Worm (Caenorhabditis elegans) whole organism, late embryonic: ENCODE measurements around the gene C46F11.6.

ENCODE experiments used
- C08G9.2 ChIP-seq: sonication (generic microtip); optimal IDR thresholded peaks from 2 replicates; lab custom pipeline; 2016; ENCODE audit warnings: mild to moderate bottlenecking, missing genetic modification characterization, moderate library complexity, missing compliant biosample characterization
- K02D7.2 ChIP-seq: sonication (generic microtip); optimal IDR thresholded peaks from 2 replicates; lab custom pipeline; 2017; ENCODE audit warnings: mild to moderate bottlenecking, missing genetic modification characterization, missing compliant biosample characterization
- T23F11.4 ChIP-seq: fragments of 200-800 bp; sonication (Bioruptor generic); optimal IDR thresholded peaks from 2 replicates; lab custom pipeline; 2018; ENCODE audit warnings: mild to moderate bottlenecking, missing genetic modification characterization, missing compliant biosample characterization
- Y22D7AL.16 ChIP-seq: sonication (generic microtip); optimal IDR thresholded peaks from 2 replicates; lab custom pipeline; 2016; ENCODE audit warnings: missing genetic modification characterization, missing compliant biosample characterization
- ahr-1 ChIP-seq: sonication (generic microtip); optimal IDR thresholded peaks from 2 replicates; lab custom pipeline; 2016; ENCODE audit warnings: missing genetic modification characterization, missing compliant biosample characterization
- ama-1 ChIP-seq: fragments of 150-350 bp; optimal IDR thresholded peaks from 2 replicates; lab custom pipeline; 2014
- ceh-18 ChIP-seq: sonication (generic microtip); optimal IDR thresholded peaks from 2 replicates; lab custom pipeline; 2016; ENCODE audit warnings: missing genetic modification characterization, missing compliant biosample characterization
- ceh-19 ChIP-seq: fragments of 200-800 bp; sonication (Bioruptor generic); optimal IDR thresholded peaks from 2 replicates; lab custom pipeline; 2018; ENCODE audit warnings: mild to moderate bottlenecking, missing genetic modification characterization, missing compliant biosample characterization
- ceh-2 ChIP-seq: sonication (generic microtip); optimal IDR thresholded peaks from 2 replicates; lab custom pipeline; 2016; ENCODE audit warnings: missing genotype, missing genetic modification characterization, missing compliant biosample characterization
- ceh-30 ChIP-seq: fragments of 150-350 bp; optimal IDR thresholded peaks from 2 replicates; lab custom pipeline; 2014; ENCODE audit warnings: missing biosample characterization, missing genetic modification characterization
- ceh-31 ChIP-seq: sonication (generic microtip); optimal IDR thresholded peaks from 2 replicates; lab custom pipeline; 2016; ENCODE audit warnings: missing genetic modification characterization, missing compliant biosample characterization
- ceh-48 ChIP-seq: sonication (generic microtip); optimal IDR thresholded peaks from 2 replicates; lab custom pipeline; 2016; ENCODE audit warnings: missing genetic modification characterization, inconsistent platforms, missing compliant biosample characterization
- ets-4 ChIP-seq: sonication (generic microtip); optimal IDR thresholded peaks from 2 replicates; lab custom pipeline; 2016; ENCODE audit warnings: missing genetic modification characterization, missing compliant biosample characterization
- hlh-30 ChIP-seq: sonication (generic microtip); optimal IDR thresholded peaks from 2 replicates; lab custom pipeline; 2017; ENCODE audit warnings: antibody characterized with exemption, missing genetic modification characterization, missing compliant biosample characterization; ENCODE audit not compliant: insufficient read depth
- nfya-1 ChIP-seq: sonication (generic microtip); optimal IDR thresholded peaks from 2 replicates; lab custom pipeline; 2017; ENCODE audit warnings: missing genetic modification characterization, mild to moderate bottlenecking, missing compliant biosample characterization, antibody characterized with exemption, moderate library complexity
- nhr-11 ChIP-seq: fragments of 150-350 bp; optimal IDR thresholded peaks from 2 replicates; lab custom pipeline; 2014; ENCODE audit warnings: missing biosample characterization, missing genetic modification characterization
- pax-1 ChIP-seq: fragments of 150-350 bp; optimal IDR thresholded peaks from 2 replicates; lab custom pipeline; 2014; ENCODE audit warnings: missing biosample characterization, missing genetic modification characterization
- pha-2 ChIP-seq: sonication (generic microtip); optimal IDR thresholded peaks from 2 replicates; lab custom pipeline; 2017; ENCODE audit warnings: mild to moderate bottlenecking, missing genetic modification characterization, missing compliant biosample characterization
- pros-1 ChIP-seq: fragments of 150-350 bp; optimal IDR thresholded peaks from 2 replicates; lab custom pipeline; 2014; ENCODE audit warnings: missing biosample characterization, missing genetic modification reagents, missing genetic modification characterization
- sox-2 ChIP-seq: fragments of 200-800 bp; sonication (Bioruptor generic); IDR thresholded peaks from 2 replicates; pipeline ENCODE4 v1.3.6; 2022; ENCODE audit warnings: missing genetic modification reagents, missing genetic modification characterization, missing compliant biosample characterization
- syd-9 ChIP-seq: sonication (generic microtip); optimal IDR thresholded peaks from 2 replicates; lab custom pipeline; 2016; ENCODE audit warnings: mild to moderate bottlenecking, missing genetic modification characterization, moderate library complexity, missing compliant biosample characterization
- tbx-2 ChIP-seq: sonication (generic microtip); optimal IDR thresholded peaks from 2 replicates; lab custom pipeline; 2016; ENCODE audit warnings: missing genetic modification characterization, missing compliant biosample characterization
- unc-42 ChIP-seq: sonication (generic microtip); optimal IDR thresholded peaks from 2 replicates; lab custom pipeline; 2016; ENCODE audit warnings: missing genotype, missing genetic modification characterization, missing compliant biosample characterization
- unc-86 ChIP-seq: sonication (generic microtip); optimal IDR thresholded peaks from 2 replicates; lab custom pipeline; 2016; ENCODE audit warnings: missing genetic modification characterization, missing compliant biosample characterization

The C46F11.6 gene

ce11 chrIII:3704967-3705366 is 34.7 kb upstream of the C46F11.6 start, which contains the start of gene wdr-5.1:
wdr-5.1 (plus strand) TSS chrIII:3705285.
- no peak for TF ChIP-seq ceh-18
- no peak for TF ChIP-seq unc-42

DNA sequence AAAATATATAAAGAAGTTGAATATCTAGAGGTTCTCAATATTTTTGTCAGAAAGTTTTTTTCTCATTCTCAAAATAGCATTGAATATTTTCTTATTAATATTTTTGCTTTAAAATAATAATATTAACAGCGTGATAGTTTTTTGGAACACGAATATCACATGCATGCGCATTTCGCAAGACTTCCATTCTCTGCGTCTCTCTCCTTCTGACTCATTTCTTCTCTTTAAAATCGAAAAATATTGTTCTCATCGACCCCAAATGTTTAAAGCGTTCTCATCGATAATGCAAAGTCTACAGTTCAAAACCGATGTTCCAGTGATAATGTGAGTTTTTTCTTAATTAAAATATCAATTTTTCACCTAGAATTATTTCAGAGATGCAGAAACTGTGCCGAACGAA is 33.2 kb upstream of the C46F11.6 start, which contains the start of gene C14B1.3:
Gene C14B1.3, plus strand, starts transcription at position 168 of the 400 bp plus-strand sequence.
- TF ChIP-seq hlh-30 (tag; lab: Kevin White, UChicago): peak; percentile 45
- TF ChIP-seq Y22D7AL.16 (tag; lab: Kevin White, UChicago): no peak
- TF ChIP-seq, all 69 proteins: peak for 1

DNA sequence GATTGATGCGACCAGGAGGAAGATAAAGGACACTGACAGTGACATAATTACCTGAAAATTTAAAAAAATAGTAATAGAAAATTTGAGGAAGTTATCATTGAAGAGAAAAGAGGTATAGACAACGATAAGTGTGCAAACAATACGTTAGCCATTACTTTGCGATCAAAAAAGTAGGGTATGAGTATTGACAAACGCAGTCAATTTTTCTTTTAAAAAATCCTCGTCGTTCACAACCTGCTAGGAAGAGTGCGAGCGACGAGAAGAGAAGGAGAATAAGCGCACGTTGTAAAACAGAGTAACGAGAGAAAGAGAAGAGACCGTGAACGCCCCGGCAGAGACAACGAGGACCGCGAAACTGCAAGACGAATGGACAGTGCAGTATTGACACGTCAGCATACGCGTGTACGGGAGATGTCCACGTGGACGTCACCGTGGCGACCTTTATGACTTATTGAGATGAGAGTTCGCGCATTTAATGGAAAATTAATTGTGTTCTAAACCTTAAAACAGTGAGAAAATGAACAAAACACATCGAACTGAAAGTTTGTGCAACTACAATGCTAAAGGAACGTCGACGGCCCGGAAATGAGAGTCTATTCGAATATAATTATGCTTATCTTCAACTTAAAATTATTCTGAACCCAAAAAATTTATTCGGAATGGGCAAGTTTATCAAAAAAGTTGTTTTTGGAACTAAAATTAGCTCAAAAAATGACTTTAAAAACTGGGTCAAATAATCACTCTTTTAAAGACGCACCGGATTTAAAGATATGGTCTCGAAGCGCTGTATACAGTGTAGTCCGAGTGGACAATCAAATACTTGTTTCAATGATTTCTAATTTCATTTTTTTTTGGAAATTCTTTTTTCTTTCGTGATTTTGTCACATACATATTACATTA is 31.4 kb upstream of the C46F11.6 start, which contains the start of the genes pdi-1 and C14B1.2:
Gene pdi-1, minus strand, starts transcription at position 51 of the 900 bp plus-strand sequence.
Gene C14B1.2, plus strand, starts transcription at position 850 of the 900 bp plus-strand sequence.
- TF ChIP-seq nfya-1: peak; percentile 56
- TF ChIP-seq pax-1: no peak
- peak; percentile 34 for TF ChIP-seq tbx-2 (tag; lab: Kevin White, UChicago)
- peak; percentile 47 for TF ChIP-seq ceh-31 (tag; lab: Kevin White, UChicago)

- TF ChIP-seq nfya-1: no peak
- no peak for TF ChIP-seq ceh-18
- TF ChIP-seq pros-1 (tag; lab: Kevin White, UChicago): no peak
- no peak for TF ChIP-seq ceh-48 (tag; lab: Kevin White, UChicago)
- no peak for TF ChIP-seq pha-2 (tag; lab: Kevin White, UChicago)
Observed at ce11 chrIII:3699275-3699674, 29.0 kb upstream of the C46F11.6 start, which contains the start of gene cyn-9. cyn-9 (minus strand) TSS chrIII:3699640.

DNA sequence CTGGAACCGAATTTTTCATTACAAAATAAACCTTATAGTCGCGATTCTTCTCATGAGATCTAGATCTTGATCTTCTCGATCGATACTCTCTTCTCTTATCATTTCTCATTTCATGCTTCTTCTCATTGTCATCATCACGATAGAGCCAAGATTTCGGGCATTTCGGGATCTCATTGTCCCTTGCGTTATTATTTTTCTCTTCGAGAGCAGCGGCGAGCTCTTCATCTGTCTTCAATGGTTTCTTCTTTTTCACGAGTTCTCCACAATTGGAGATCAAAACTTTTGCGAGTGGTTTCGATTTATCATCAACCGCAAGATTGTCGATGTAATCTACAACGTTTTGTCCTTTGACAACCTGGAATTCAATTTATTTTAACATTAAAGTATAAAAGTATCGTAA is 28.1 kb upstream of the C46F11.6 start:
- TF ChIP-seq ceh-31 (tag; lab: Kevin White, UChicago) (no peak), syd-9 (no peak), nhr-11 (tag; lab: Kevin White, UChicago) (no peak), ama-1 (lab: Kevin White, UChicago) (no peak), unc-86 (no peak), pros-1 (tag; lab: Kevin White, UChicago) (no peak), ceh-2 (tag; lab: Kevin White, UChicago) (no peak), tbx-2 (tag; lab: Kevin White, UChicago) (no peak), ahr-1 (tag; lab: Kevin White, UChicago) (no peak), T23F11.4 (GFP tag; lab: Kevin White, UChicago) (no peak), hlh-30 (tag; lab: Kevin White, UChicago) (no peak), ceh-30 (tag; lab: Kevin White, UChicago) (no peak)

- TF ChIP-seq ets-4 (tag; lab: Kevin White, UChicago): peak; percentile 5
- peak; percentile 22 for TF ChIP-seq ceh-2 (tag; lab: Kevin White, UChicago)
- 0 out of 2 replicates have a peak, but pooled peaks have one; percentile 19 for TF ChIP-seq sox-2 (GFP tag; lab: Robert Waterston, UW)
- TF ChIP-seq C08G9.2 (tag; lab: Kevin White, UChicago): peak; percentile 21
- TF ChIP-seq ceh-31 (tag; lab: Kevin White, UChicago): peak; percentile 44
- TF ChIP-seq, all 69 proteins: peak for 5; not testable (repeated sequence) for 64
Observed at ce11 chrIII:3695398-3695797, 25.2 kb upstream of the C46F11.6 start.

ce11 chrIII:3694572-3694971 is 24.3 kb upstream of the C46F11.6 start, which contains the start of gene npr-15:
npr-15 (minus strand) TSS chrIII:3694672.
- no peak for TF ChIP-seq ceh-31 (tag; lab: Kevin White, UChicago)
- no peak for TF ChIP-seq pax-1
- no peak for TF ChIP-seq ceh-19 (GFP tag; lab: Kevin White, UChicago)
- no peak for TF ChIP-seq K02D7.2

ce11 chrIII:3692516-3692915 is 22.3 kb upstream of the C46F11.6 start:
- TF ChIP-seq unc-42: peak; percentile 6
- TF ChIP-seq pros-1 (tag; lab: Kevin White, UChicago): no peak
